Worm (Caenorhabditis elegans): ENCODE results near the gene ptr-19.
"Not testable (repeated sequence)": the region's sequence is repeated elsewhere in the genome, so short reads cannot be mapped to it uniquely, and the experiment has no call there.

ce11 chrIII:10805625-10806024, 24.0 kb downstream of the ptr-19 start, which contains the start of gene klp-7:
- TF ChIP-seq nhr-237 (tag; optimal IDR thresholded peaks at IDR 0.05); lin-13 (GFP tag; optimal IDR thresholded peaks at IDR 0.05); egl-27 (tag; optimal IDR thresholded peaks at IDR 0.05); nhr-90 (tag; optimal IDR thresholded peaks at IDR 0.05; ENCODE audit: poor library complexity): not testable (repeated sequence)
